Fruit fly (Drosophila melanogaster) whole organism, adult: ENCODE data around the gene CG17271.

Experiments used
- CG11617 ChIP-seq: fragments of 200-800 bp; sonication (Bioruptor generic); optimal IDR thresholded peaks from 2 replicates; lab custom pipeline; 2017; ENCODE audit warnings: mild to moderate bottlenecking, missing biosample characterization, missing genetic modification reagents, missing genetic modification characterization
- CG12768 ChIP-seq: fragments of 200-800 bp; sonication (Bioruptor generic); optimal IDR thresholded peaks from 2 replicates; lab custom pipeline; 2017; ENCODE audit warnings: missing biosample characterization, missing genetic modification characterization, mild to moderate bottlenecking, moderate library complexity, missing genetic modification reagents
- CG14711 ChIP-seq: fragments of 200-800 bp; sonication (Bioruptor generic); optimal IDR thresholded peaks from 2 replicates; lab custom pipeline; 2018; ENCODE audit warnings: missing biosample characterization, mild to moderate bottlenecking, missing genetic modification characterization, moderate library complexity
- CG1620 ChIP-seq: fragments of 200-800 bp; sonication (Bioruptor generic); optimal IDR thresholded peaks from 2 replicates; lab custom pipeline; 2016; ENCODE audit warnings: missing biosample characterization, missing genetic modification characterization
- CG33017 ChIP-seq: fragments of 200-800 bp; sonication (Bioruptor generic); optimal IDR thresholded peaks from 2 replicates; lab custom pipeline; 2018; ENCODE audit warnings: missing biosample characterization, mild to moderate bottlenecking, missing genetic modification characterization, moderate library complexity
- CG5204 ChIP-seq: fragments of 200-800 bp; sonication (Bioruptor generic); optimal IDR thresholded peaks from 2 replicates; lab custom pipeline; 2016; ENCODE audit warnings: missing biosample characterization, missing genetic modification characterization
- CG7045 ChIP-seq: fragments of 200-800 bp; sonication (Bioruptor generic); optimal IDR thresholded peaks from 2 replicates; lab custom pipeline; 2017; ENCODE audit warnings: missing biosample characterization, mild to moderate bottlenecking, missing genetic modification characterization
- CG7101 ChIP-seq: fragments of 200-800 bp; sonication (Bioruptor generic); optimal IDR thresholded peaks from 2 replicates; lab custom pipeline; 2018; ENCODE audit warnings: missing biosample characterization, mild to moderate bottlenecking, missing genetic modification characterization, moderate library complexity
- Clk ChIP-seq: fragments of 200-800 bp; sonication (Bioruptor generic); optimal IDR thresholded peaks from 2 replicates; lab custom pipeline; 2017; ENCODE audit warnings: missing biosample characterization, missing genetic modification characterization
- Crg-1 ChIP-seq: fragments of 200-800 bp; sonication (Bioruptor generic); optimal IDR thresholded peaks from 2 replicates; lab custom pipeline; 2016; ENCODE audit warnings: missing biosample characterization, missing genetic modification characterization
- Hr96 ChIP-seq: fragments of 200-800 bp; sonication (Bioruptor generic); optimal IDR thresholded peaks from 2 replicates; lab custom pipeline; 2016; ENCODE audit warnings: missing biosample characterization, missing genetic modification characterization
- Mnt ChIP-seq: fragments of 200-800 bp; sonication (Bioruptor generic); optimal IDR thresholded peaks from 2 replicates; lab custom pipeline; 2016; ENCODE audit warnings: missing biosample characterization, mild to moderate bottlenecking, missing genetic modification characterization
- bab1 ChIP-seq: fragments of 200-800 bp; sonication (Bioruptor generic); optimal IDR thresholded peaks from 3 replicates; lab custom pipeline; 2019; ENCODE audit warnings: missing biosample characterization, mild to moderate bottlenecking, missing genetic modification characterization, moderate library complexity
- cic ChIP-seq: fragments of 200-800 bp; sonication (Bioruptor generic); optimal IDR thresholded peaks from 2 replicates; lab custom pipeline; 2017; ENCODE audit warnings: missing biosample characterization, mild to moderate bottlenecking, missing genetic modification characterization, moderate library complexity
- cnc ChIP-seq, 2 experiments: fragments of >200 bp; optimal IDR thresholded peaks; 2 replicates each; lab custom pipeline; 2017
- kay ChIP-seq: fragments of 200-800 bp; sonication (Bioruptor generic); peaks from one replicate; lab custom pipeline; 2016; ENCODE audit warnings: missing biosample characterization, missing genetic modification characterization, borderline replicate concordance
- ovo ChIP-seq: fragments of 200-800 bp; sonication (Bioruptor generic); optimal IDR thresholded peaks from 2 replicates; lab custom pipeline; 2016; ENCODE audit warnings: missing biosample characterization, missing genetic modification characterization
- pad ChIP-seq: fragments of 200-800 bp; sonication (Bioruptor generic); optimal IDR thresholded peaks from 3 replicates; lab custom pipeline; 2017; ENCODE audit warnings: missing biosample characterization, missing genetic modification characterization, mild to moderate bottlenecking, moderate library complexity, missing genetic modification reagents
- tj ChIP-seq: fragments of 200-800 bp; sonication (Bioruptor generic); optimal IDR thresholded peaks from 3 replicates; lab custom pipeline; 2017; ENCODE audit warnings: missing biosample characterization, mild to moderate bottlenecking, missing genetic modification characterization, moderate library complexity
- toe ChIP-seq: fragments of 200-800 bp; sonication (Bioruptor generic); optimal IDR thresholded peaks from 2 replicates; lab custom pipeline; 2016; ENCODE audit warnings: missing biosample characterization, missing genetic modification characterization

CG17271 gene

dm6 chr3R:20835531-20835930 is 13.9 kb upstream of the CG17271 start:
- TF ChIP-seq CG11617 (GFP tag; lab: Kevin White, UChicago): no peak
- TF ChIP-seq CG5204: no peak
- no peak for TF ChIP-seq cnc (optimal IDR thresholded peaks at IDR 0.05; lab: Kevin White, UChicago)
- no peak for TF ChIP-seq ovo (GFP tag; lab: Kevin White, UChicago)
- TF ChIP-seq CG7045 (GFP tag; lab: Kevin White, UChicago): no peak
- TF ChIP-seq Hr96 (GFP tag; lab: Kevin White, UChicago): no peak

dm6 chr3R:20834770-20835183 is 13.1 kb upstream of the CG17271 start:
- TF ChIP-seq kay (GFP tag; lab: Kevin White, UChicago): peak; percentile 87
- TF ChIP-seq Mnt (GFP tag; lab: Kevin White, UChicago): no peak
- peak; percentile 14 for TF ChIP-seq cic (GFP tag; lab: Kevin White, UChicago)

dm6 chr3R:20833664-20834063 is 12.0 kb upstream of the CG17271 start:
- TF ChIP-seq CG7101 (tag; lab: Kevin White, UChicago) (no peak), CG1620 (GFP tag; lab: Kevin White, UChicago) (no peak)

- TF ChIP-seq CG1620 (GFP tag; lab: Kevin White, UChicago) (no peak), pad (GFP tag; lab: Kevin White, UChicago) (peak; percentile 53), CG12768 (GFP tag; lab: Kevin White, UChicago) (peak; percentile 60), cic (GFP tag; lab: Kevin White, UChicago) (peak; percentile 91), tj (GFP tag; lab: Kevin White, UChicago) (peak; percentile 54), Clk (GFP tag; lab: Kevin White, UChicago) (no peak), CG14711 (tag; lab: Kevin White, UChicago) (peak; percentile 45), bab1 (GFP tag; lab: Kevin White, UChicago) (peak; percentile 3), toe (GFP tag; lab: Kevin White, UChicago) (no peak), CG11617 (GFP tag; lab: Kevin White, UChicago) (peak; percentile 42), CG7101 (tag; lab: Kevin White, UChicago) (peak; percentile 29), Crg-1 (GFP tag; lab: Kevin White, UChicago) (no peak), cnc (optimal IDR thresholded peaks at IDR 0.05; lab: Kevin White, UChicago) (no peak), Mnt (GFP tag; lab: Kevin White, UChicago) (peak; percentile 55), ovo (GFP tag; lab: Kevin White, UChicago) (peak; percentile 51), kay (GFP tag; lab: Kevin White, UChicago) (peak; percentile 90), CG33017 (tag; lab: Kevin White, UChicago) (peak; percentile 32)
These were observed 11.3 kb upstream of the CG17271 start, which contains the start of gene Synd for dm6 chr3R:20832689-20833524. Synd (plus strand) TSS chr3R:20832799.

- TF ChIP-seq kay (GFP tag; lab: Kevin White, UChicago) (peak; percentile 2), Clk (GFP tag; lab: Kevin White, UChicago) (no peak)
These were observed 9.3 kb upstream of the CG17271 start, which contains the start of gene CG31223 for dm6 chr3R:20830963-20831362. CG31223 (plus strand) TSS chr3R:20831127.

dm6 chr3R:20830153-20830695 is 8.6 kb upstream of the CG17271 start, which contains the start of gene Adss:
Adss (minus strand) TSS chr3R:20830580.
- TF ChIP-seq Clk (GFP tag; lab: Kevin White, UChicago): no peak
- peak; percentile 31 for TF ChIP-seq CG12768 (GFP tag; lab: Kevin White, UChicago)
- peak; percentile 72 for TF ChIP-seq Crg-1 (GFP tag; lab: Kevin White, UChicago)
- no peak for TF ChIP-seq toe (GFP tag; lab: Kevin White, UChicago)
- TF ChIP-seq CG1620 (GFP tag; lab: Kevin White, UChicago): peak; percentile 69
- no peak for TF ChIP-seq CG5204
- TF ChIP-seq ovo (GFP tag; lab: Kevin White, UChicago): peak; percentile 32
- TF ChIP-seq cnc (optimal IDR thresholded peaks at IDR 0.05; lab: Kevin White, UChicago): no peak
- TF ChIP-seq Hr96 (GFP tag; lab: Kevin White, UChicago): peak; percentile 40
- TF ChIP-seq CG7045 (GFP tag; lab: Kevin White, UChicago): peak; percentile 12
- TF ChIP-seq CG11617 (GFP tag; lab: Kevin White, UChicago): peak; percentile 64
- TF ChIP-seq CG7101 (tag; lab: Kevin White, UChicago): peak; percentile 40
- peak; percentile 24 for TF ChIP-seq CG33017 (tag; lab: Kevin White, UChicago)
- peak; percentile 6 for TF ChIP-seq cic (GFP tag; lab: Kevin White, UChicago)
- TF ChIP-seq bab1 (GFP tag; lab: Kevin White, UChicago): peak; percentile 8
- TF ChIP-seq kay (GFP tag; lab: Kevin White, UChicago): no peak
- TF ChIP-seq pad (GFP tag; lab: Kevin White, UChicago): no peak
- peak; percentile 69 for TF ChIP-seq Mnt (GFP tag; lab: Kevin White, UChicago)
- TF ChIP-seq tj (GFP tag; lab: Kevin White, UChicago): no peak
